Fruit fly (Drosophila melanogaster) whole organism, embryonic: Measurements from ENCODE around the gene CG44261.

ENCODE experiments used
- Asciz ChIP-seq: fragments of 200-800 bp; sonication (Bioruptor generic); optimal IDR thresholded peaks from 2 replicates; lab custom pipeline; 2017; ENCODE audit warnings: missing biosample characterization, mild to moderate bottlenecking, missing genetic modification characterization, missing genetic modification reagents
- BEAF-32 ChIP-seq: fragments of 200-800 bp; sonication (Bioruptor generic); optimal IDR thresholded peaks from 3 replicates; lab custom pipeline; 2017; ENCODE audit warnings: missing biosample characterization, missing genetic modification characterization, mild to moderate bottlenecking, moderate library complexity, missing genetic modification reagents
- CG10274 ChIP-seq: fragments of 200-800 bp; sonication (Bioruptor generic); optimal IDR thresholded peaks from 3 replicates; lab custom pipeline; 2017; ENCODE audit warnings: missing biosample characterization, mild to moderate bottlenecking, missing genetic modification characterization
- CG10959 ChIP-seq: fragments of 200-800 bp; sonication (Bioruptor generic); IDR thresholded peaks from 2 replicates; pipeline ENCODE4 v1.3.6; 2022; ENCODE audit warnings: missing biosample characterization, missing genetic modification characterization
- CG11504 ChIP-seq: fragments of 200-800 bp; sonication (Bioruptor generic); optimal IDR thresholded peaks from 3 replicates; lab custom pipeline; 2019; ENCODE audit warnings: missing biosample characterization, mild to moderate bottlenecking, missing genetic modification characterization, moderate library complexity
- CG13296 ChIP-seq: fragments of 200-800 bp; sonication (Bioruptor generic); optimal IDR thresholded peaks from 3 replicates; lab custom pipeline; 2018; ENCODE audit warnings: missing biosample characterization, mild to moderate bottlenecking, missing genetic modification characterization
- CG15011 ChIP-seq: fragments of 200-800 bp; sonication (Bioruptor generic); optimal IDR thresholded peaks from 3 replicates; lab custom pipeline; 2018; ENCODE audit warnings: missing biosample characterization, mild to moderate bottlenecking, missing genetic modification characterization
- CG18619 ChIP-seq: fragments of 200-800 bp; sonication (Bioruptor generic); optimal IDR thresholded peaks from 3 replicates; lab custom pipeline; 2017; ENCODE audit warnings: missing biosample characterization, mild to moderate bottlenecking, missing genetic modification characterization
- CG2202 ChIP-seq: fragments of 200-800 bp; sonication (Bioruptor generic); optimal IDR thresholded peaks from 2 replicates; lab custom pipeline; 2018; ENCODE audit warnings: missing biosample characterization, mild to moderate bottlenecking, missing genetic modification characterization
- CG3163 ChIP-seq: fragments of 200-800 bp; sonication (Bioruptor generic); optimal IDR thresholded peaks from 3 replicates; lab custom pipeline; 2016; ENCODE audit warnings: missing biosample characterization, missing genetic modification characterization
- CG34224 ChIP-seq: fragments of 200-800 bp; sonication (Bioruptor generic); IDR thresholded peaks from 3 replicates; pipeline ENCODE4 v1.3.6; 2022; ENCODE audit warnings: missing biosample characterization, missing genetic modification characterization; ENCODE audit not compliant: partially characterized antibody
- CG4730 ChIP-seq: fragments of 200-800 bp; sonication (Bioruptor generic); IDR thresholded peaks from 2 replicates; pipeline ENCODE4 v1.3.6; 2022; ENCODE audit warnings: missing biosample characterization, missing genetic modification characterization
- CG5180 ChIP-seq: fragments of 200-800 bp; sonication (Bioruptor generic); optimal IDR thresholded peaks from 3 replicates; lab custom pipeline; 2017; ENCODE audit warnings: missing biosample characterization, missing genetic modification characterization, mild to moderate bottlenecking, moderate library complexity, missing genetic modification reagents
- CG7357 ChIP-seq: fragments of 200-800 bp; sonication (Bioruptor generic); IDR thresholded peaks from 3 replicates; pipeline ENCODE4 v1.3.6; 2022; ENCODE audit warnings: missing biosample characterization, missing genetic modification characterization
- CG7963 ChIP-seq: fragments of 200-800 bp; sonication (Bioruptor generic); IDR thresholded peaks from 3 replicates; pipeline ENCODE4 v1.3.6; 2022; ENCODE audit warnings: missing biosample characterization, missing genetic modification characterization; ENCODE audit not compliant: partially characterized antibody
- CG7987 ChIP-seq: fragments of 200-800 bp; sonication (Bioruptor generic); optimal IDR thresholded peaks from 2 replicates; lab custom pipeline; 2018; ENCODE audit warnings: missing biosample characterization, mild to moderate bottlenecking, missing genetic modification characterization, moderate library complexity
- CG8359 ChIP-seq: fragments of 200-800 bp; sonication (Bioruptor generic); optimal IDR thresholded peaks from 2 replicates; lab custom pipeline; 2017; ENCODE audit warnings: missing biosample characterization, mild to moderate bottlenecking, missing genetic modification characterization, borderline replicate concordance
- CG9727 ChIP-seq: fragments of 200-800 bp; sonication (Bioruptor generic); optimal IDR thresholded peaks from 3 replicates; lab custom pipeline; 2017; ENCODE audit warnings: missing biosample characterization, mild to moderate bottlenecking, missing genetic modification characterization
- CoRest ChIP-seq: fragments of 200-800 bp; sonication (Bioruptor generic); optimal IDR thresholded peaks from 3 replicates; lab custom pipeline; 2018; ENCODE audit warnings: missing biosample characterization, mild to moderate bottlenecking, missing genetic modification characterization, moderate library complexity
- D19B ChIP-seq: fragments of 200-800 bp; sonication (Bioruptor generic); optimal IDR thresholded peaks from 2 replicates; lab custom pipeline; 2017; ENCODE audit warnings: missing biosample characterization, mild to moderate bottlenecking, missing genetic modification characterization
- Doc3 ChIP-seq: fragments of 200-800 bp; sonication (Bioruptor generic); IDR thresholded peaks from 3 replicates; pipeline ENCODE4 v1.3.6; 2022; ENCODE audit warnings: missing biosample characterization, missing genetic modification characterization; ENCODE audit not compliant: partially characterized antibody
- HLH4C ChIP-seq: fragments of 200-800 bp; sonication (Bioruptor generic); IDR thresholded peaks from 3 replicates; pipeline ENCODE4 v1.3.6; 2022; ENCODE audit warnings: missing biosample characterization, missing genetic modification characterization; ENCODE audit not compliant: partially characterized antibody
- Lpt ChIP-seq: fragments of >200 bp; optimal IDR thresholded peaks from 2 replicates; lab custom pipeline; 2018; ENCODE audit warnings: missing biosample characterization, missing genetic modification characterization
- Max ChIP-seq: fragments of 200-800 bp; sonication (Bioruptor generic); optimal IDR thresholded peaks from 2 replicates; lab custom pipeline; 2016; ENCODE audit warnings: missing biosample characterization, mild to moderate bottlenecking, missing genetic modification characterization
- NK7.1 ChIP-seq: fragments of 200-800 bp; sonication (Bioruptor generic); optimal IDR thresholded peaks from 3 replicates; lab custom pipeline; 2016; ENCODE audit warnings: missing biosample characterization, missing genetic modification characterization
- Oli ChIP-seq: fragments of 200-800 bp; sonication (Bioruptor generic); optimal IDR thresholded peaks from 2 replicates; lab custom pipeline; 2018; ENCODE audit warnings: missing biosample characterization, mild to moderate bottlenecking, missing genetic modification characterization, moderate library complexity
- Optix ChIP-seq: fragments of 200-800 bp; sonication (Bioruptor generic); IDR thresholded peaks from 3 replicates; pipeline ENCODE4 v1.3.6; 2022; ENCODE audit warnings: missing biosample characterization, missing genetic modification characterization
- Scr ChIP-seq: fragments of 200-800 bp; sonication (Bioruptor generic); IDR thresholded peaks from 2 replicates; pipeline ENCODE4 v1.3.6; 2022; ENCODE audit warnings: missing biosample characterization, missing genetic modification characterization; ENCODE audit not compliant: partially characterized antibody
- Sry-β ChIP-seq: fragments of 200-800 bp; sonication (Bioruptor generic); optimal IDR thresholded peaks from 2 replicates; lab custom pipeline; 2018; ENCODE audit warnings: missing biosample characterization, mild to moderate bottlenecking, missing genetic modification characterization, moderate library complexity
- al ChIP-seq: fragments of 200-800 bp; sonication (Bioruptor generic); IDR thresholded peaks from 2 replicates; pipeline ENCODE4 v1.3.6; 2022; ENCODE audit warnings: missing biosample characterization, missing genetic modification characterization
- btn ChIP-seq: fragments of 200-800 bp; sonication (Bioruptor generic); optimal IDR thresholded peaks from 2 replicates; lab custom pipeline; 2016; ENCODE audit warnings: missing biosample characterization, missing genetic modification characterization
- danr ChIP-seq: fragments of 200-800 bp; sonication (Bioruptor generic); IDR thresholded peaks from 2 replicates; pipeline ENCODE4 v1.3.6; 2022; ENCODE audit warnings: missing biosample characterization, missing genetic modification characterization
- dati ChIP-seq: fragments of 200-800 bp; sonication (Bioruptor generic); IDR thresholded peaks from 2 replicates; pipeline ENCODE4 v1.3.6; 2022; ENCODE audit warnings: missing biosample characterization, missing genetic modification characterization
- dm ChIP-seq: fragments of 200-800 bp; sonication (Bioruptor generic); optimal IDR thresholded peaks from 3 replicates; lab custom pipeline; 2016; ENCODE audit warnings: missing biosample characterization, missing genetic modification characterization
- dmrt99B ChIP-seq: fragments of 200-800 bp; sonication (Bioruptor generic); optimal IDR thresholded peaks from 2 replicates; lab custom pipeline; 2018; ENCODE audit warnings: missing biosample characterization, mild to moderate bottlenecking, missing genetic modification characterization, moderate library complexity
- eyg ChIP-seq: fragments of 200-800 bp; sonication (Bioruptor generic); optimal IDR thresholded peaks from 3 replicates; lab custom pipeline; 2016; ENCODE audit warnings: missing biosample characterization, missing genetic modification characterization
- gsb-n ChIP-seq: fragments of 200-800 bp; sonication (Bioruptor generic); optimal IDR thresholded peaks from 3 replicates; lab custom pipeline; 2018; ENCODE audit warnings: missing biosample characterization, mild to moderate bottlenecking, missing genetic modification characterization
- lab ChIP-seq: fragments of 200-800 bp; sonication (Bioruptor generic); optimal IDR thresholded peaks from 3 replicates; lab custom pipeline; 2017; ENCODE audit warnings: missing biosample characterization, missing genetic modification characterization, mild to moderate bottlenecking, moderate library complexity, missing genetic modification reagents
- mld ChIP-seq: fragments of 200-800 bp; sonication (Bioruptor generic); IDR thresholded peaks from 3 replicates; pipeline ENCODE4 v1.3.6; 2022; ENCODE audit warnings: missing biosample characterization, missing genetic modification characterization; ENCODE audit not compliant: partially characterized antibody
- oc ChIP-seq: fragments of 200-800 bp; sonication (Bioruptor generic); optimal IDR thresholded peaks from 2 replicates; lab custom pipeline; 2018; ENCODE audit warnings: missing biosample characterization, mild to moderate bottlenecking, missing genetic modification characterization, moderate library complexity
- prd ChIP-seq, 3 experiments: fragments of >200 bp in 2 of 3; fragments of 200-800 bp in 1 of 3; sonication (Bioruptor generic) in 1 of 3; optimal IDR thresholded peaks in 2 of 3; IDR thresholded peaks in 1 of 3; 2 replicates in 2 of 3; 3 replicates in 1 of 3; pipeline versions ENCODE4 v1.3.6 to Lab custom; 2017 to 2022; ENCODE audit warnings: missing biosample characterization in 1 of 3, missing genetic modification characterization in 1 of 3
- ranshi ChIP-seq: fragments of 200-800 bp; sonication (Bioruptor generic); IDR thresholded peaks from 2 replicates; pipeline ENCODE4 v1.3.6; 2022; ENCODE audit warnings: missing biosample characterization, missing genetic modification characterization
- sc ChIP-seq, 3 experiments: fragments of >200 bp in 2 of 3; fragments of 200-800 bp in 1 of 3; sonication (Bioruptor generic) in 1 of 3; optimal IDR thresholded peaks; 2 replicates in 2 of 3; 3 replicates in 1 of 3; lab custom pipeline; 2017; ENCODE audit warnings: mild to moderate bottlenecking in 1 of 3, missing biosample characterization in 1 of 3, missing genetic modification characterization in 1 of 3, missing genetic modification reagents in 1 of 3
- slbo ChIP-seq: fragments of 200-800 bp; sonication (Bioruptor generic); IDR thresholded peaks from 2 replicates; pipeline ENCODE4 v1.3.6; 2022; ENCODE audit warnings: missing biosample characterization, missing genetic modification characterization
- tup ChIP-seq: fragments of 200-800 bp; sonication (Bioruptor generic); optimal IDR thresholded peaks from 2 replicates; lab custom pipeline; 2016; ENCODE audit warnings: missing biosample characterization, mild to moderate bottlenecking, missing genetic modification characterization, moderate library complexity
- twi ChIP-seq: fragments of 200-800 bp; optimal IDR thresholded peaks from 2 replicates; lab custom pipeline; 2019; ENCODE audit warnings: missing biosample characterization, mild to moderate bottlenecking, missing genetic modification characterization, moderate library complexity
- wor ChIP-seq: fragments of 200-800 bp; sonication (Bioruptor generic); IDR thresholded peaks from 2 replicates; pipeline ENCODE4 v1.3.6; 2022; ENCODE audit warnings: missing biosample characterization, missing genetic modification characterization
- zfh1 ChIP-seq: fragments of 200-800 bp; sonication (Bioruptor generic); IDR thresholded peaks from 3 replicates; pipeline ENCODE4 v1.3.6; 2022; ENCODE audit warnings: missing biosample characterization, missing genetic modification characterization

Gene CG44261

DNA sequence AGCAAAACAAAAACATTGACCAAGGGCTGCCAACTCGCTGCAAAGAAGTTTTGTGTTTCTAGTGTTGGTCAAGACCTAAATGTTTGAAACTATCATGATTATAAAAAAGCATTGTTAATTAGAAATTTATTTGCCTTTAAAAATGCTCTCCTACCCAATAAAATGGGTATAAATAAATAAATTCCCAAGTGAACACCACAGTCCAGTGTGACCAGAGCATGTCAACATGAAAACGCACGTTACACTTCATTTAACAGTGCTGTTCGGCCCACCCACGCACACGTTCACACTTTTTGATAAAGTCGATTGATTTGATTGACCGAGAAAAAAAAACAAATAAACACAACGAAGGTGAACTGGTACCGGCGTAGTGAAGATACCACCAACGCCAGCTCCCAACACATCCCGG lies 3.9 kb downstream of the CG44261 start, which contains the start of the genes CG9356, BBIP1 and CG8135 (continued):
- TF ChIP-seq CG3163 (GFP tag; lab: Kevin White, UChicago) (peak; percentile 54), CoRest (tag; lab: Kevin White, UChicago) (peak; percentile 72), CG9727 (peak; percentile 76), CG7963 (GFP tag; lab: Robert Waterston, UW) (no peak), mld (GFP tag; lab: Robert Waterston, UW) (no peak), NK7.1 (GFP tag; lab: Kevin White, UChicago) (peak; percentile 58), CG5180 (no peak), CG18619 (GFP tag; lab: Kevin White, UChicago) (peak; percentile 39), CG15011 (no peak), CG4730 (GFP tag; lab: Robert Waterston, UW) (0 out of 2 replicates have a peak, but pooled peaks have one; percentile 36), BEAF-32 (GFP tag; lab: Kevin White, UChicago) (peak; percentile 54), CG7357 (GFP tag; lab: Robert Waterston, UW) (peak; percentile 29; the same call in 1 of the 3 replicates), D19B (GFP tag; lab: Kevin White, UChicago) (no peak), lab (GFP tag; lab: Kevin White, UChicago) (no peak), tup (GFP tag; lab: Kevin White, UChicago) (peak; percentile 75), Doc3 (GFP tag; lab: Robert Waterston, UW) (no peak), Scr (GFP tag; lab: Robert Waterston, UW) (peak; percentile 50), CG7987 (GFP tag; lab: Kevin White, UChicago) (peak; percentile 23), prd (optimal IDR thresholded peaks at IDR 0.05; lab: Kevin White, UChicago) (no peak), prd (GFP tag; IDR thresholded peaks at IDR 0.05; lab: Robert Waterston, UW) (peak; percentile 83), slbo (peak; percentile 72), wor (GFP tag; lab: Robert Waterston, UW) (peak; percentile 35; the same call in 1 of the 2 replicates), dmrt99B (tag; lab: Kevin White, UChicago) (no peak), Max (GFP tag; lab: Kevin White, UChicago) (peak; percentile 70), Sry-β (GFP tag; lab: Kevin White, UChicago) (peak; percentile 59), Asciz (no peak), eyg (GFP tag; lab: Kevin White, UChicago) (peak; percentile 64), CG10274 (no peak), CG34224 (GFP tag; lab: Robert Waterston, UW) (no peak), Optix (peak; percentile 41; the same call in 1 of the 3 replicates), twi (peak; percentile 36), btn (peak; percentile 63), CG8359 (GFP tag; lab: Kevin White, UChicago) (no peak), zfh1 (GFP tag; lab: Robert Waterston, UW) (peak; percentile 68; the same call in 2 of the 3 replicates), oc (tag; lab: Kevin White, UChicago) (no peak), Oli (tag; lab: Kevin White, UChicago) (no peak), CG2202 (tag; lab: Kevin White, UChicago) (peak; percentile 41), HLH4C (GFP tag; lab: Robert Waterston, UW) (no peak), dati (no peak), CG10959 (GFP tag; lab: Robert Waterston, UW) (no peak), CG11504 (tag; lab: Kevin White, UChicago) (no peak), Lpt (GFP tag; lab: Kevin White, UChicago) (no peak), al (GFP tag; lab: Robert Waterston, UW) (peak; percentile 28; the same call in 1 of the 2 replicates), gsb-n (tag; lab: Kevin White, UChicago) (no peak), ranshi (GFP tag; lab: Robert Waterston, UW) (peak; percentile 59), CG13296 (GFP tag; lab: Kevin White, UChicago) (peak; percentile 69), sc (optimal IDR thresholded peaks at IDR 0.05; lab: Kevin White, UChicago) (no peak), sc (GFP tag; optimal IDR thresholded peaks at IDR 0.05; lab: Kevin White, UChicago) (no peak), danr (GFP tag; lab: Robert Waterston, UW) (no peak), dm (peak; percentile 73)
